Worm (Caenorhabditis elegans) whole organism, L1 larva: ENCODE measurements around the gene sid-2.

Source experiments
- alr-1 ChIP-seq: fragments of 200-800 bp; sonication (Bioruptor generic); optimal IDR thresholded peaks from 2 replicates; lab custom pipeline; 2018; ENCODE audit warnings: borderline replicate concordance, mild to moderate bottlenecking, missing genetic modification characterization, missing compliant biosample characterization
- aly-2 ChIP-seq: fragments of 150-350 bp; optimal IDR thresholded peaks from 2 replicates; lab custom pipeline; 2014; ENCODE audit warnings: missing biosample characterization, missing genetic modification characterization
- ama-1 ChIP-seq: fragments of 150-350 bp; optimal IDR thresholded peaks from 2 replicates; lab custom pipeline; 2014
- ceh-82 ChIP-seq, 3 experiments: fragments of 150-350 bp in 1 of 3; sonication (generic microtip) in 2 of 3; optimal IDR thresholded peaks; 2 replicates each; lab custom pipeline; 2014 to 2017; ENCODE audit warnings: missing biosample characterization in 3 of 3, missing genetic modification characterization in 3 of 3
- ces-1 ChIP-seq: fragments of 150-350 bp; optimal IDR thresholded peaks from 2 replicates; lab custom pipeline; 2014; ENCODE audit warnings: missing biosample characterization, missing genetic modification reagents, missing genetic modification characterization
- hpl-2 ChIP-seq: fragments of 150-350 bp; optimal IDR thresholded peaks from 2 replicates; lab custom pipeline; 2014; ENCODE audit warnings: missing biosample characterization, missing genetic modification reagents, missing genetic modification characterization
- lin-13 ChIP-seq: fragments of 150-350 bp; optimal IDR thresholded peaks from 2 replicates; lab custom pipeline; 2014; ENCODE audit warnings: missing biosample characterization, missing genetic modification reagents, missing genetic modification characterization
- lin-39 ChIP-seq: fragments of 150-350 bp; optimal IDR thresholded peaks from 2 replicates; lab custom pipeline; 2014; ENCODE audit warnings: missing biosample characterization, missing genetic modification reagents, missing genetic modification characterization
- nhr-11 ChIP-seq: fragments of 150-350 bp; optimal IDR thresholded peaks from 2 replicates; lab custom pipeline; 2014; ENCODE audit warnings: missing biosample characterization, missing genetic modification characterization
- nhr-85 ChIP-seq: sonication (generic microtip); peaks from one replicate; lab custom pipeline; 2016; ENCODE audit warnings: missing genetic modification characterization, inconsistent platforms, missing compliant biosample characterization
- pag-3 ChIP-seq: sonication (generic microtip); optimal IDR thresholded peaks from 2 replicates; lab custom pipeline; 2017; ENCODE audit warnings: missing genetic modification characterization, mild to moderate bottlenecking, missing compliant biosample characterization, antibody characterized with exemption, borderline replicate concordance; ENCODE audit not compliant: insufficient read depth
- snu-23 ChIP-seq: sonication (generic microtip); optimal IDR thresholded peaks from 2 replicates; lab custom pipeline; 2016; ENCODE audit warnings: missing genetic modification characterization, missing compliant biosample characterization
- tbx-2 ChIP-seq: sonication (generic microtip); optimal IDR thresholded peaks from 2 replicates; lab custom pipeline; 2016; ENCODE audit warnings: missing genetic modification characterization, missing compliant biosample characterization

- TF ChIP-seq pag-3 (tag; lab: Kevin White, UChicago) (no peak), aly-2 (no peak), lin-13 (GFP tag; lab: Kevin White, UChicago) (no peak), snu-23 (peak; percentile 17), hpl-2 (GFP tag; lab: Kevin White, UChicago) (no peak), nhr-85 (tag; lab: Kevin White, UChicago) (peak; percentile 68), lin-39 (tag; lab: Kevin White, UChicago) (no peak), alr-1 (tag; lab: Kevin White, UChicago) (no peak), ama-1 (lab: Kevin White, UChicago) (no peak), tbx-2 (tag; lab: Kevin White, UChicago) (peak; percentile 17), ceh-82 (tag; optimal IDR thresholded peaks at IDR 0.05; lab: Kevin White, UChicago) (peak; percentile 9 to 22 (median 9)), nhr-11 (tag; lab: Kevin White, UChicago) (no peak), ces-1 (GFP tag; lab: Kevin White, UChicago) (no peak)
These were observed 33.6 kb downstream of the sid-2 start for ce11 chrIII:13712854-13713293.
